Fruit fly (Drosophila melanogaster) whole organism, pupa: ENCODE data around the gene CG43373.

Experiments used
- CG10348 ChIP-seq: fragments of 200-800 bp; sonication (Bioruptor generic); IDR thresholded peaks from 2 replicates; pipeline ENCODE4 v1.3.6; 2022; ENCODE audit warnings: missing biosample characterization, missing genetic modification characterization
- CG12605 ChIP-seq: fragments of 200-800 bp; sonication (Bioruptor generic); IDR thresholded peaks from 2 replicates; pipeline ENCODE4 v1.3.6; 2022; ENCODE audit warnings: missing biosample characterization, missing genetic modification characterization
- CG13204 ChIP-seq: fragments of 200-800 bp; sonication (Bioruptor generic); optimal IDR thresholded peaks from 2 replicates; lab custom pipeline; 2018; ENCODE audit warnings: missing biosample characterization, mild to moderate bottlenecking, missing genetic modification characterization, moderate library complexity
- CG14655 ChIP-seq: fragments of 200-800 bp; sonication (Bioruptor generic); optimal IDR thresholded peaks from 3 replicates; lab custom pipeline; 2017; ENCODE audit warnings: mild to moderate bottlenecking, missing biosample characterization, missing genetic modification reagents, missing genetic modification characterization
- CG15710 ChIP-seq: fragments of 200-800 bp; sonication (Bioruptor generic); optimal IDR thresholded peaks from 2 replicates; lab custom pipeline; 2018; ENCODE audit warnings: missing biosample characterization, mild to moderate bottlenecking, missing genetic modification characterization, moderate library complexity
- CG17806 ChIP-seq: fragments of 200-800 bp; sonication (Bioruptor generic); optimal IDR thresholded peaks from 2 replicates; lab custom pipeline; 2018; ENCODE audit warnings: missing biosample characterization, mild to moderate bottlenecking, missing genetic modification characterization, moderate library complexity
- CG32121 ChIP-seq: fragments of 200-800 bp; sonication (Bioruptor generic); IDR thresholded peaks from 2 replicates; pipeline ENCODE4 v1.3.6; 2022; ENCODE audit warnings: missing biosample characterization, missing genetic modification characterization
- CG34367 ChIP-seq: fragments of 200-800 bp; sonication (Bioruptor generic); optimal IDR thresholded peaks from 2 replicates; lab custom pipeline; 2018; ENCODE audit warnings: missing biosample characterization, mild to moderate bottlenecking, missing genetic modification characterization
- CG4496 ChIP-seq: fragments of 200-800 bp; sonication (Bioruptor generic); IDR thresholded peaks from 3 replicates; pipeline ENCODE4 v1.3.6; 2022; ENCODE audit warnings: missing biosample characterization, missing genetic modification characterization
- CG8159 ChIP-seq: fragments of 200-800 bp; sonication (Bioruptor generic); optimal IDR thresholded peaks from 3 replicates; lab custom pipeline; 2018; ENCODE audit warnings: missing biosample characterization, mild to moderate bottlenecking, missing genetic modification characterization, moderate library complexity
- CG8301 ChIP-seq: fragments of 200-800 bp; sonication (Bioruptor generic); optimal IDR thresholded peaks from 2 replicates; lab custom pipeline; 2018; ENCODE audit warnings: missing biosample characterization, mild to moderate bottlenecking, missing genetic modification characterization
- CG9948 ChIP-seq: fragments of 200-800 bp; sonication (Bioruptor generic); optimal IDR thresholded peaks from 2 replicates; lab custom pipeline; 2018; ENCODE audit warnings: missing biosample characterization, mild to moderate bottlenecking, missing genetic modification characterization, moderate library complexity
- D1 ChIP-seq: fragments of 200-800 bp; sonication (Bioruptor generic); optimal IDR thresholded peaks from 2 replicates; lab custom pipeline; 2018; ENCODE audit warnings: missing biosample characterization, mild to moderate bottlenecking, missing genetic modification characterization, moderate library complexity
- EcR ChIP-seq: fragments of 200-800 bp; sonication (Bioruptor generic); optimal IDR thresholded peaks from 3 replicates; lab custom pipeline; 2019; ENCODE audit warnings: missing biosample characterization, missing genetic modification characterization, mild to moderate bottlenecking, moderate library complexity, missing genetic modification reagents
- Ets98B ChIP-seq: fragments of 200-800 bp; sonication (Bioruptor generic); IDR thresholded peaks from 2 replicates; pipeline ENCODE4 v1.3.6; 2022; ENCODE audit warnings: missing biosample characterization, missing genetic modification characterization
- Pif1A ChIP-seq: fragments of 200-800 bp; sonication (Bioruptor generic); optimal IDR thresholded peaks from 3 replicates; lab custom pipeline; 2016; ENCODE audit warnings: missing biosample characterization, missing genetic modification characterization
- Pif1B ChIP-seq: fragments of 200-800 bp; sonication (Bioruptor generic); optimal IDR thresholded peaks from 3 replicates; lab custom pipeline; 2016; ENCODE audit warnings: missing biosample characterization, missing genetic modification characterization
- Snoo ChIP-seq: fragments of 200-800 bp; sonication (Bioruptor generic); optimal IDR thresholded peaks from 3 replicates; lab custom pipeline; 2017; ENCODE audit warnings: missing biosample characterization, mild to moderate bottlenecking, missing genetic modification characterization, inconsistent platforms
- fd96Ca ChIP-seq: fragments of 200-800 bp; sonication (Bioruptor generic); IDR thresholded peaks from 3 replicates; pipeline ENCODE4 v1.3.6; 2022; ENCODE audit warnings: missing biosample characterization, missing genetic modification characterization
- gl ChIP-seq: fragments of 200-800 bp; sonication (Bioruptor generic); optimal IDR thresholded peaks from 2 replicates; lab custom pipeline; 2018; ENCODE audit warnings: missing biosample characterization, mild to moderate bottlenecking, missing genetic modification characterization
- rn ChIP-seq: fragments of 200-800 bp; sonication (Bioruptor generic); IDR thresholded peaks from 2 replicates; pipeline ENCODE4 v1.3.6; 2022; ENCODE audit warnings: missing biosample characterization, missing genetic modification characterization

Gene CG43373

DNA sequence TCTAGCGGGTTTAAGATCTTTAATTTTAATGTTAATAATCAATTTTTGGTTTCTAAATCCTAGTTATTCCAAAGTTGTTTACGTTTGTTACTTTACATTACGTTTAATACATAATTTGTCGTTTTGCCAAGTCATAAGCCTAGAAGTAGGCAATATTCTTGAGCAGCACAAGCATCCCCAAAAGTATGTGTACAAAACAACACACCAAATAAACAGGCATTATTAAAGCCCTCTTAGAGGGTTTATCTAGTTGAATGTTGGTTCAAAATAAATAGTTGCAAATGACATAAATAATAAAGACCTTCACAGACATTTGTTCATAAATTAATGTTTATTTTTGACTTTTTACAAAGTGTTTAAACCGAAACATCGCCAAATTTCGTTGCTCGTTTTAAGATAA, 73.1 kb downstream of the CG43373 start:
- TF ChIP-seq fd96Ca (GFP tag; lab: Robert Waterston, UW) = no peak
- TF ChIP-seq D1 (tag; lab: Kevin White, UChicago) = peak; percentile 72
- TF ChIP-seq CG9948 = no peak
- no peak for TF ChIP-seq Pif1B (GFP tag; lab: Kevin White, UChicago)
- no peak for TF ChIP-seq CG10348
- TF ChIP-seq CG4496 = no peak
- no peak for TF ChIP-seq CG15710 (tag; lab: Kevin White, UChicago)
- no peak for TF ChIP-seq CG13204 (GFP tag; lab: Kevin White, UChicago)

DNA sequence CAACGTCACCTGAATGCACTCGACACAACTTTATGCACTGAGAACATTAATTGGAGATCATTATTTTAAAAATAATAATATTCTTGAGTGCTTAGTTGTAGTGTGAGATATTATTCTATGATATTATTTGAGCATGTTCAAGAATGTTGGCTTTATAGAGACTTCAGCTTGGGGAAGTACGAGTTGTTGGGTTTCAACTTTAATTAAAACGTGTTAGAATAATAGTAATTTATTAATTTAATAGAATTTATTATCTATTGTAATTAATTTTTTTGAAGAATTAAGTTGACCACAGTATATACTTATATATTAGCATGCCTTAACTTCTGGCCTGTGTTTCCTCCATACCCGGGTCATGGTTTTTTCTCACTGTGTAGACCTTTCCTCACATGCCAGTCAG, 79.3 kb downstream of the CG43373 start:
- TF ChIP-seq EcR (GFP tag; lab: Kevin White, UChicago) = no peak
- TF ChIP-seq CG12605 (GFP tag; lab: Robert Waterston, UW) = no peak
- TF ChIP-seq rn (GFP tag; lab: Robert Waterston, UW) = no peak
- TF ChIP-seq CG17806 (tag; lab: Kevin White, UChicago) = peak; percentile 54
- TF ChIP-seq Pif1A (GFP tag; lab: Kevin White, UChicago) = peak; percentile 13
- peak; percentile 57 for TF ChIP-seq CG15710 (tag; lab: Kevin White, UChicago)
- peak; percentile 62 for TF ChIP-seq CG8159 (tag; lab: Kevin White, UChicago)
- peak; percentile 53 for TF ChIP-seq Pif1B (GFP tag; lab: Kevin White, UChicago)
- TF ChIP-seq Ets98B (GFP tag; lab: Robert Waterston, UW) = no peak; the same call in 1 of the 2 replicates
- TF ChIP-seq CG14655 (GFP tag; lab: Kevin White, UChicago) = peak; percentile 80
- peak; percentile 57 for TF ChIP-seq CG9948
- no peak for TF ChIP-seq fd96Ca (GFP tag; lab: Robert Waterston, UW)
- no peak for TF ChIP-seq Snoo (tag; lab: Kevin White, UChicago)
- no peak for TF ChIP-seq CG13204 (GFP tag; lab: Kevin White, UChicago)
- TF ChIP-seq CG8301 (tag; lab: Kevin White, UChicago) = peak; percentile 43
- no peak for TF ChIP-seq gl (tag; lab: Kevin White, UChicago)
- no peak for TF ChIP-seq CG10348
- TF ChIP-seq CG4496 = no peak
- TF ChIP-seq D1 (tag; lab: Kevin White, UChicago) = no peak
- TF ChIP-seq CG34367 (tag; lab: Kevin White, UChicago) = peak; percentile 17
- TF ChIP-seq CG32121 (GFP tag; lab: Robert Waterston, UW) = peak; percentile 18; the same call in 1 of the 2 replicates

DNA sequence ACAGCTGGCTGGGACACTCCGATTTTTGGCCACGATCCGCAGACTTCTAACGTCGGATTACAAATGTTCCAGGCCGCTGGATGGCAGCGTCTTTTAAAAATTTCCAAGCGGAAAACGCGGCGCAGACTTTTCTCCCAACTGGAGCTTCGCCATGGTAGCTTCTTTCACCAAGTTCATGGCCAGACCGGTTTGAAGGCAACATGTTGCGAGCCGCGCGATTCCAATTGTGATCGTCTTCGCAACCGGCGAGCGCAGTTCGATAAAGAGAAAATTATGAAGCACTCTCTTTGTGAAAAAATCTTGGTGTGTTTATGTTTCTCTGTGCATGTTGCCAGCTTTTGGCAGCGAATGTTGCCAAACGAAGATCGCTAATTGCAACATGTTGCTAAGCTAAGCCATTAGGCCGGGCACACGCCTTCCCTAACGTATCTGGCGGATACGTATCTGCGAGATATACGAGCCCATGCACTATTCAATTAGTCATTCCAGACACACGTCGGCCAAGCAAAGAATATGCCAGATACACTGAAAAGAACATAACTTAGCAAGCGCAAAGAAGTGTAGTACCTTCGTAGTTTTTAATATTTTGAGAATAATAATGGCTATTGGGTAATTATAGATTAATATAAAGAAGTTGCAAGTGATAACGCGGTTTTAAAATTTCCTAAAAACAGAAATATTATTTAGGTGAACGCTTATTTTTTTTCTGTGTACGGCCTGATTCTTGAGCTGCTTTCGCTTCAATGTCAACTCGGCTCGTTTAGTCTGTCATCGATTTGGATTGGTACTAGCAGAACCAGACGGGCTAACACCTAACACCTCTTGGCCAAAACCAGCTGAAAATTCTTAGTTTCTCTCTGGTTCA, 91.1 kb downstream of the CG43373 start, which contains the start of gene dsx-c73A:
TSS of gene dsx-c73A (minus strand) at position 72 of the 865 bp plus-strand sequence.
- TF ChIP-seq gl (tag; lab: Kevin White, UChicago) (no peak), CG15710 (tag; lab: Kevin White, UChicago) (no peak), EcR (GFP tag; lab: Kevin White, UChicago) (peak; percentile 30), CG34367 (tag; lab: Kevin White, UChicago) (no peak), CG9948 (no peak), CG13204 (GFP tag; lab: Kevin White, UChicago) (no peak), Snoo (tag; lab: Kevin White, UChicago) (no peak), CG8301 (tag; lab: Kevin White, UChicago) (peak; percentile 79), fd96Ca (GFP tag; lab: Robert Waterston, UW) (no peak), Ets98B (GFP tag; lab: Robert Waterston, UW) (peak; percentile 43; the same call in 1 of the 2 replicates), CG4496 (peak; percentile 50; the same call in 1 of the 3 replicates), rn (GFP tag; lab: Robert Waterston, UW) (no peak), D1 (tag; lab: Kevin White, UChicago) (no peak), CG8159 (tag; lab: Kevin White, UChicago) (no peak), CG14655 (GFP tag; lab: Kevin White, UChicago) (peak; percentile 84), Pif1A (GFP tag; lab: Kevin White, UChicago) (peak; percentile 17), Pif1B (GFP tag; lab: Kevin White, UChicago) (no peak), CG10348 (no peak), CG12605 (GFP tag; lab: Robert Waterston, UW) (no peak; the same call in 1 of the 2 replicates), CG32121 (GFP tag; lab: Robert Waterston, UW) (no peak), CG17806 (tag; lab: Kevin White, UChicago) (peak; percentile 10)

DNA sequence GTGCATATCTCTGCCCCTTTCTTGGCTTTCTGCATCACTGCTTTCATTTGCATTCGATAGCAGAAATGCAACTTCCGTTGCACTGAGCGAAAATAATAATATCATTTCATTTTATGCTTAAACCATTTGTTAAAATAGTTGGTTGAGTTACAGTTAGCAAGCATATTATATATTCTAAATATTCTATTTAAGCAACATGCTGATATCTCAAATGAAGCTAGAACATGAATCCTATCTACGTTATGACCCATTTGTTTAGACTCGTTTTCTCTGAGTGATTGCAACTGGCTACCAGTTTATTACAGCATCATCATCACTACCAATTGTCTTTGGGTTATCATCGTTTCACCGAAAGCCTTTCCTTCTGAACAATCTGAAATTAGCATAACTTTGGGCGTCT, 100.5 kb downstream of the CG43373 start:
- no peak for TF ChIP-seq CG15710 (tag; lab: Kevin White, UChicago)
- TF ChIP-seq rn (GFP tag; lab: Robert Waterston, UW) = no peak
- peak; percentile 35 for TF ChIP-seq CG14655 (GFP tag; lab: Kevin White, UChicago)
- TF ChIP-seq CG8301 (tag; lab: Kevin White, UChicago) = peak; percentile 51
- TF ChIP-seq, all 21 proteins: peak for 2
